Worm (Caenorhabditis elegans): ENCODE results near the gene F39H12.3.

DNA sequence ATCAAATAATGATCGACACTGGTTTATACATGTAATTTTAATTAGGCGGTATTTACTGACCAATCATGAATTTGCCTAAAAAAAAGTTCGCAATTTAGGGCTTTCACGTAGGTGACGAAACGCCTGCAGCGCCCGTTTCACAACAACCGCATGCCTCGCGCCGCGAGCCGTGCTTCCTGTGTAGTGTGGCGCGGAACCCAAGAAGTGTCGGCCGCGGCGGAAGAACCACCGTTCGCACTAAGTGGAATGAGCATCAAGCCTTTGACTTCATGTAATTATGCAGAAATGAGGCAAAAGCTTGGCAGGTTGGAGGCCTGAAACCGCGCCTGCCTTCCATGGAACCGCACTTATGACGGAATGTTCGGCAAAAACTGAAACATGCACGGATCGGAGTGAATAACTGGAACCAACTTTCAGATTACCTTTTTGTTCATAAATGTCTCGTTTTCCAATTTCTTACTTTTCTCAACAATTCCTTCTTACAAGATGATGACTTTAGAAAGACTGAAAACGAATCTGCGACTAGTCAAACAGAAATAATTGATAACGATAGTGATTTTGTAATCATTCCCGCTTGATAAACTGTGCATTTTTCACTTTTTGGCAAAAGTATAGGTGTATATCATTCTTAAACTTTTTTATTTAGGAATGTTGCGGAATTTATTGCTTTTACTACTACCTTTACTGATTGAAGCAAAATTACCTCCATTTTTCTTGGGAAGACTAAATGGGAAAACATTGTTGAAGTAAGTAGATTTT is 30.8 kb upstream of the F39H12.3 start, which contains the start of gene F56F10.1:
- TF ChIP-seq sea-1 (GFP tag; conservative IDR thresholded peaks at IDR 0.05) (no peak), ama-1 (optimal IDR thresholded peaks at IDR 0.05) (no peak), F13C5.2 (tag; optimal IDR thresholded peaks at IDR 0.05) (no peak), hmg-4 (GFP tag; optimal IDR thresholded peaks at IDR 0.05) (no peak), flt-1 (GFP tag; IDR thresholded peaks at IDR 0.05) (no peak), ets-7 (tag; optimal IDR thresholded peaks at IDR 0.05) (no peak), hmbx-1 (tag; optimal IDR thresholded peaks at IDR 0.05) (no peak), scrt-1 (GFP tag; IDR thresholded peaks at IDR 0.05) (no peak), hnd-1 (tag; optimal IDR thresholded peaks at IDR 0.05) (no peak), ceh-13 (GFP tag; optimal IDR thresholded peaks at IDR 0.05) (no peak), tra-4 (tag; optimal IDR thresholded peaks at IDR 0.05) (no peak), ceh-36 (tag; optimal IDR thresholded peaks at IDR 0.05) (no peak)
